Fruit fly (Drosophila melanogaster) Kc167 (cell line): ENCODE results near the gene CG32727.

Source experiments
- Myc ChIP-seq: fragments of >200 bp; optimal IDR thresholded peaks from 2 replicates; lab custom pipeline; 2017; ENCODE audit warnings: missing external identifiers
- Sin3A ChIP-seq: fragments of >200 bp; optimal IDR thresholded peaks from 2 replicates; lab custom pipeline; 2018; ENCODE audit warnings: missing external identifiers
- h ChIP-seq: fragments of >200 bp; optimal IDR thresholded peaks from 3 replicates; lab custom pipeline; 2018; ENCODE audit warnings: missing external identifiers

DNA sequence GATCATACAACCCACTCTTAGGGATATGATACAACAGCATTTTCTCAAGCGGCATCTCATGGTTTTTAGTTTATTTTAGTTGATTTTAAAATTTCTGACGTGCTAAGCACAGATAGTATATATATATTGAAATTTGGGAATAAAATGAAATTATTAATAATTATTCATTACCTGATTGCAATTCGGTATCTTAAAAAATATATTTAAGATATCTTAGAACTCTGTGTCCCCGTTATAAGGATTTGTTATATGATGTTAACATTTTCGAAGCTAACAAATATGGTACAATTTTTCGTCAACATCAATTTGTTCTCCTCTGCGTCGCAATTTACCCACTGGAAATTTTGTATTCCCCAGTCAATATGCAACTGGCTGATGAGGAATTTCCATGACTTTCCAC, 46.2 kb downstream of the CG32727 start, which contains the start of gene CG43198:
- TF ChIP-seq Sin3A, result no peak
- TF ChIP-seq Myc (lab: Kevin White, UChicago), result no peak
- TF ChIP-seq h, result no peak
